Worm (Caenorhabditis elegans): Measurements from ENCODE around the gene T09F5.20.
A peak's percentile ranks its signal among the peaks of the same experiment; 100 is the strongest.

Gene T09F5.20

DNA sequence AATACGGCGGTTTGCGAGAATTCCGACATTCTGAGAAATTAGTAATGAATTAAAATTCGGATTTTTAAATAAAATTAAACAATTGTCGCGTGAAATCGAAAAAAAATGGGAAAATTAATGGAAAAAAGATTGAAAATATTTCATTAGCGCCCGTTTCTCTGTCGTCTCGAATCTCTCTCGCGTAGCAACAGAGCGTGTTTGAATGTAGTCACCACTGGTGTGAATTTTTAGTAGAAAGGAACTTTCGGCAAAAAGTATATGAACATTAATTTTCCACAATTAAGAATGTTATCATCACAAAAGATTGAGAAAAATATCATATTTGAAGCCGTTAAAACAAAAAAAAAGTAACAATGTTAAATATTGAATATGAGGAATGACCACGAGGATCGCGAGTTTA is 10.9 kb downstream of the T09F5.20 start, which contains the start of gene aipl-1:
Gene aipl-1, minus strand, starts transcription at position 30 of the 400 bp plus-strand sequence.
- no peak for TF ChIP-seq nhr-28 (tag; optimal IDR thresholded peaks at IDR 0.05)
- TF ChIP-seq drap-1 (GFP tag; optimal IDR thresholded peaks at IDR 0.05) = no peak
- TF ChIP-seq ceh-83 (GFP tag; optimal IDR thresholded peaks at IDR 0.05) = no peak
- no peak for TF ChIP-seq nhr-2 (tag; optimal IDR thresholded peaks at IDR 0.05)
- TF ChIP-seq cnd-1 (tag; optimal IDR thresholded peaks at IDR 0.05) = no peak
- TF ChIP-seq blmp-1 (tag; optimal IDR thresholded peaks at IDR 0.05) = no peak
- peak; percentile 21 for TF ChIP-seq ceh-39 (tag; optimal IDR thresholded peaks at IDR 0.05)
- peak; percentile 2 for TF ChIP-seq sptf-1 (tag; optimal IDR thresholded peaks at IDR 0.05)
- peak; percentile 80 for TF ChIP-seq mep-1 (tag; optimal IDR thresholded peaks at IDR 0.05)
- peak; percentile 46 for TF ChIP-seq pha-4 (tag; optimal IDR thresholded peaks at IDR 0.05)
- no peak for TF ChIP-seq M03D4.4 (tag; optimal IDR thresholded peaks at IDR 0.05)
- no peak for TF ChIP-seq unc-62 (GFP tag; optimal IDR thresholded peaks at IDR 0.05)
- TF ChIP-seq ceh-43 (GFP tag; optimal IDR thresholded peaks at IDR 0.05) = no peak
- TF ChIP-seq ces-1 (GFP tag; optimal IDR thresholded peaks at IDR 0.05) = peak; percentile 83
- no peak for TF ChIP-seq flh-1 (GFP tag; optimal IDR thresholded peaks at IDR 0.05)
- TF ChIP-seq nhr-237 (tag; optimal IDR thresholded peaks at IDR 0.05) = peak; percentile 62
- TF ChIP-seq elt-3 (tag; optimal IDR thresholded peaks at IDR 0.05) = no peak
- TF ChIP-seq nhr-76 (tag; optimal IDR thresholded peaks at IDR 0.05) = no peak
- peak; percentile 71 for TF ChIP-seq lsy-2 (tag; optimal IDR thresholded peaks at IDR 0.05)
- no peak for TF ChIP-seq tbx-8 (GFP tag; optimal IDR thresholded peaks at IDR 0.05)
- TF ChIP-seq zip-8 (tag; optimal IDR thresholded peaks at IDR 0.05) = no peak
- TF ChIP-seq unc-39 (tag; optimal IDR thresholded peaks at IDR 0.05) = no peak
- peak; percentile 27 for TF ChIP-seq hlh-1 (tag; optimal IDR thresholded peaks at IDR 0.05)
- TF ChIP-seq lin-13 (tag; optimal IDR thresholded peaks at IDR 0.05) = peak; percentile 21

DNA sequence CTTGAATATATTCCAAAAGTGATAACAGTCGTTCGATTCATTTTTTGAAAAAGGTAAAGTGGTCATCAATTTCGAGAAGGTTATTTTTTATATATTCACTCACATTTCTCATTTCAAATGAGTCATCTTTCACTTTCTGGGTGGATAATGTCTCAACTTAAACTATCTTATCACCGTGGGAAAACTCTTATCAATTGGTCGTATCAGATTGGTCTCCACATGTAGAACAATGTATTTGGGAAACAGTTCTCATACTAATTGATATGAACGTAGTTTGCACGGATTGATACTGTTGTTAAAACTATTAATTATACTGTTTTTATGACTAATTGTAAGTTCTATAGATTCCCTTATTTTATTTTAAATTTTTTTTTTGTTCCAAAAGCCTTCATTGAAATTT is 13.9 kb downstream of the T09F5.20 start:
- TF ChIP-seq ces-1 (GFP tag; optimal IDR thresholded peaks at IDR 0.05) (no peak), unc-39 (tag; optimal IDR thresholded peaks at IDR 0.05) (no peak), lin-13 (tag; optimal IDR thresholded peaks at IDR 0.05) (no peak), drap-1 (GFP tag; optimal IDR thresholded peaks at IDR 0.05) (no peak), elt-3 (tag; optimal IDR thresholded peaks at IDR 0.05) (no peak), cnd-1 (tag; optimal IDR thresholded peaks at IDR 0.05) (no peak), ztf-11 (tag; optimal IDR thresholded peaks at IDR 0.05) (no peak), zip-8 (tag; optimal IDR thresholded peaks at IDR 0.05) (no peak), ceh-83 (GFP tag; optimal IDR thresholded peaks at IDR 0.05) (no peak), nhr-76 (tag; optimal IDR thresholded peaks at IDR 0.05) (no peak), mab-5 (tag; optimal IDR thresholded peaks at IDR 0.05) (no peak), unc-120 (tag; optimal IDR thresholded peaks at IDR 0.05; ENCODE audit: poor library complexity, severe bottlenecking) (no peak)

DNA sequence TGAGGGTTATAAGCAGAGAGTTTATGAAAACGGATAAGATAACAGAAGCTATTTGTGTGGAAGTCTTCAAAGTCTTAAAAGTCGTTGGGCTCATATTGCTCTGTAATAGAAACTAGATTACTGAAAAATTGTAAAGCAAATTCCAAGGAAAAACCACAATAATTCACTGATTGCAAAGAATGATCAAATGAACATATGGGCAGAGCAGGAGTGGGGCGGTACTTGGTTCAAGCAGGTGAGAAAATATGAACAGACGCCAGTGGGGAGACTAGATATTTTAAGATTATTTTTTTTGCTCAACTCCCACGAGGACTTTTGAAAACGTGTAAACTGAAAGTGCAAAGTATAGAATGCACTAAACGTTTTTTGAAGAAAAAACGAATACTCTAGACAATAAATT is 15.3 kb downstream of the T09F5.20 start, which contains the start of gene str-171:
Gene str-171, minus strand, starts transcription at position 101 of the 400 bp plus-strand sequence.
- no peak for TF ChIP-seq blmp-1 (tag; optimal IDR thresholded peaks at IDR 0.05)
- TF ChIP-seq mep-1 (tag; optimal IDR thresholded peaks at IDR 0.05) = no peak
- TF ChIP-seq M03D4.4 (tag; optimal IDR thresholded peaks at IDR 0.05) = no peak
- no peak for TF ChIP-seq nhr-28 (tag; optimal IDR thresholded peaks at IDR 0.05)
- no peak for TF ChIP-seq bed-3 (GFP tag; optimal IDR thresholded peaks at IDR 0.05)
- no peak for TF ChIP-seq drap-1 (GFP tag; optimal IDR thresholded peaks at IDR 0.05)
- no peak for TF ChIP-seq elt-3 (tag; optimal IDR thresholded peaks at IDR 0.05)
- no peak for TF ChIP-seq nhr-12 (tag; optimal IDR thresholded peaks at IDR 0.05)
- no peak for TF ChIP-seq flh-1 (GFP tag; optimal IDR thresholded peaks at IDR 0.05)
- no peak for TF ChIP-seq nhr-2 (tag; optimal IDR thresholded peaks at IDR 0.05)
- TF ChIP-seq ces-1 (GFP tag; optimal IDR thresholded peaks at IDR 0.05) = no peak
- no peak for TF ChIP-seq lin-13 (tag; optimal IDR thresholded peaks at IDR 0.05)
- TF ChIP-seq unc-39 (tag; optimal IDR thresholded peaks at IDR 0.05) = no peak
- TF ChIP-seq pha-4 (tag; optimal IDR thresholded peaks at IDR 0.05) = no peak
- no peak for TF ChIP-seq mls-2 (tag; optimal IDR thresholded peaks at IDR 0.05)
- no peak for TF ChIP-seq cnd-1 (tag; optimal IDR thresholded peaks at IDR 0.05)
- no peak for TF ChIP-seq lsy-2 (tag; optimal IDR thresholded peaks at IDR 0.05)
- TF ChIP-seq nhr-76 (tag; optimal IDR thresholded peaks at IDR 0.05) = no peak

DNA sequence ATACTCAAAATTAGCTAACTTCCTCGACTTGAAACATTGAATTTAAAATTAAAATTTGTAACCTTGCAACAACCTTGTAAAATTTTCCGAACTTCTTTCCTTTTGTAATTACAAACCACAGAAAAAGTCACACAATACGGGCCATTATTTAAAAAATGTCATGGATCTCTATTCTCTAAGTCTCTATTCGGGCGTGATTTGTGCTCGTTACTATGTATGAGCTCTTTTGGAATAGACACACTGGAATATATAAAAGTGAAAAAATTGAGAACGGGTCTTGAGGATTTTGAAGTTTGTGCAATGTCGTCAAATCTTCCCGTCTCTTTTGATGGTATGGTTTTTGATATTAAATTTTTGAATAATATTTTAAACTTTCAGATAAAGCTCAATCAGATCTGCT is 19.7 kb downstream of the T09F5.20 start, which contains the start of gene srr-7:
Gene srr-7, plus strand, starts transcription at position 301 of the 400 bp plus-strand sequence.
- no peak for TF ChIP-seq unc-39 (tag; optimal IDR thresholded peaks at IDR 0.05)
- TF ChIP-seq ceh-43 (GFP tag; optimal IDR thresholded peaks at IDR 0.05) = no peak
- TF ChIP-seq unc-120 (tag; optimal IDR thresholded peaks at IDR 0.05; ENCODE audit: poor library complexity, severe bottlenecking) = no peak
- TF ChIP-seq drap-1 (GFP tag; optimal IDR thresholded peaks at IDR 0.05) = no peak
- no peak for TF ChIP-seq nhr-2 (tag; optimal IDR thresholded peaks at IDR 0.05)
- no peak for TF ChIP-seq hlh-1 (tag; optimal IDR thresholded peaks at IDR 0.05)
- no peak for TF ChIP-seq ceh-83 (GFP tag; optimal IDR thresholded peaks at IDR 0.05)
- TF ChIP-seq nhr-76 (tag; optimal IDR thresholded peaks at IDR 0.05) = no peak
- no peak for TF ChIP-seq blmp-1 (tag; optimal IDR thresholded peaks at IDR 0.05)
- TF ChIP-seq nhr-28 (tag; optimal IDR thresholded peaks at IDR 0.05) = no peak
- no peak for TF ChIP-seq mep-1 (tag; optimal IDR thresholded peaks at IDR 0.05)
- no peak for TF ChIP-seq ham-2 (GFP tag; optimal IDR thresholded peaks at IDR 0.05)
- TF ChIP-seq nhr-237 (tag; optimal IDR thresholded peaks at IDR 0.05) = no peak
- no peak for TF ChIP-seq nhr-12 (tag; optimal IDR thresholded peaks at IDR 0.05)
- no peak for TF ChIP-seq ztf-11 (tag; optimal IDR thresholded peaks at IDR 0.05)
- TF ChIP-seq snpc-4 (tag; optimal IDR thresholded peaks at IDR 0.05) = no peak
- no peak for TF ChIP-seq mab-5 (tag; optimal IDR thresholded peaks at IDR 0.05)
- TF ChIP-seq cnd-1 (tag; optimal IDR thresholded peaks at IDR 0.05) = no peak
- TF ChIP-seq elt-1 (tag; optimal IDR thresholded peaks at IDR 0.05; ENCODE audit: borderline replicate concordance, insufficient read depth) = no peak
- TF ChIP-seq M03D4.4 (tag; optimal IDR thresholded peaks at IDR 0.05) = no peak

All from whole organism, mixed stage, embryonic.